Worm (Caenorhabditis elegans) whole organism, late embryonic: ENCODE measurements around the gene bgnt-1.1.
A peak's percentile ranks its signal among the peaks of the same experiment; 100 is the strongest.

Experiments used
- C08G9.2 ChIP-seq: sonication (generic microtip); optimal IDR thresholded peaks from 2 replicates; lab custom pipeline; 2016; ENCODE audit warnings: mild to moderate bottlenecking, missing genetic modification characterization, moderate library complexity, missing compliant biosample characterization
- T23F11.4 ChIP-seq: fragments of 200-800 bp; sonication (Bioruptor generic); optimal IDR thresholded peaks from 2 replicates; lab custom pipeline; 2018; ENCODE audit warnings: mild to moderate bottlenecking, missing genetic modification characterization, missing compliant biosample characterization
- Y22D7AL.16 ChIP-seq: sonication (generic microtip); optimal IDR thresholded peaks from 2 replicates; lab custom pipeline; 2016; ENCODE audit warnings: missing genetic modification characterization, missing compliant biosample characterization
- ahr-1 ChIP-seq: sonication (generic microtip); optimal IDR thresholded peaks from 2 replicates; lab custom pipeline; 2016; ENCODE audit warnings: missing genetic modification characterization, missing compliant biosample characterization
- ceh-2 ChIP-seq: sonication (generic microtip); optimal IDR thresholded peaks from 2 replicates; lab custom pipeline; 2016; ENCODE audit warnings: missing genotype, missing genetic modification characterization, missing compliant biosample characterization
- ceh-22 ChIP-seq: sonication (generic microtip); optimal IDR thresholded peaks from 2 replicates; lab custom pipeline; 2017; ENCODE audit warnings: missing biosample characterization, missing genetic modification characterization
- ceh-30 ChIP-seq: fragments of 150-350 bp; optimal IDR thresholded peaks from 2 replicates; lab custom pipeline; 2014; ENCODE audit warnings: missing biosample characterization, missing genetic modification characterization
- ceh-31 ChIP-seq: sonication (generic microtip); optimal IDR thresholded peaks from 2 replicates; lab custom pipeline; 2016; ENCODE audit warnings: missing genetic modification characterization, missing compliant biosample characterization
- ceh-34 ChIP-seq: sonication (generic microtip); optimal IDR thresholded peaks from 2 replicates; lab custom pipeline; 2016; ENCODE audit warnings: mild to moderate bottlenecking, missing genetic modification characterization, missing compliant biosample characterization
- ceh-45 ChIP-seq: fragments of 200-800 bp; sonication (Bioruptor generic); IDR thresholded peaks from 2 replicates; pipeline ENCODE4 v1.3.6; 2022; ENCODE audit warnings: missing genetic modification reagents, missing genetic modification characterization, missing compliant biosample characterization
- ceh-9 ChIP-seq: sonication (generic microtip); optimal IDR thresholded peaks from 2 replicates; lab custom pipeline; 2016; ENCODE audit warnings: mild to moderate bottlenecking, missing genetic modification characterization, inconsistent platforms, missing compliant biosample characterization
- che-1 ChIP-seq: sonication (generic microtip); optimal IDR thresholded peaks from 2 replicates; lab custom pipeline; 2016; ENCODE audit warnings: mild to moderate bottlenecking, missing genetic modification characterization, missing compliant biosample characterization
- dve-1 ChIP-seq: sonication (generic microtip); optimal IDR thresholded peaks from 2 replicates; lab custom pipeline; 2017; ENCODE audit warnings: antibody characterized with exemption, mild to moderate bottlenecking, missing genetic modification characterization, missing compliant biosample characterization
- elt-2 ChIP-seq: sonication (generic microtip); optimal IDR thresholded peaks from 2 replicates; lab custom pipeline; 2016; ENCODE audit warnings: missing genetic modification reagents, missing genetic modification characterization, missing compliant biosample characterization
- elt-4 ChIP-seq: sonication (generic microtip); optimal IDR thresholded peaks from 2 replicates; lab custom pipeline; 2016; ENCODE audit warnings: missing genetic modification characterization, missing compliant biosample characterization
- ets-4 ChIP-seq: sonication (generic microtip); optimal IDR thresholded peaks from 2 replicates; lab custom pipeline; 2016; ENCODE audit warnings: missing genetic modification characterization, missing compliant biosample characterization
- fkh-10 ChIP-seq: fragments of 150-350 bp; optimal IDR thresholded peaks from 2 replicates; lab custom pipeline; 2014; ENCODE audit warnings: missing biosample characterization, missing genetic modification reagents, missing genetic modification characterization
- hlh-13 ChIP-seq: fragments of 200-800 bp; sonication (Bioruptor generic); optimal IDR thresholded peaks from 2 replicates; lab custom pipeline; 2018; ENCODE audit warnings: mild to moderate bottlenecking, missing genetic modification characterization, missing compliant biosample characterization
- hlh-15 ChIP-seq: sonication (generic microtip); optimal IDR thresholded peaks from 2 replicates; lab custom pipeline; 2016; ENCODE audit warnings: missing genetic modification characterization, missing compliant biosample characterization
- lim-6 ChIP-seq: sonication (generic microtip); optimal IDR thresholded peaks from 2 replicates; lab custom pipeline; 2016; ENCODE audit warnings: missing genetic modification characterization, missing compliant biosample characterization
- lin-11 ChIP-seq: fragments of 200-800 bp; sonication (Bioruptor generic); optimal IDR thresholded peaks from 2 replicates; lab custom pipeline; 2018; ENCODE audit warnings: mild to moderate bottlenecking, missing genetic modification characterization, missing compliant biosample characterization
- mec-3 ChIP-seq: sonication (generic microtip); optimal IDR thresholded peaks from 2 replicates; lab custom pipeline; 2016; ENCODE audit warnings: borderline replicate concordance, missing genetic modification characterization, missing compliant biosample characterization
- nfya-1 ChIP-seq: sonication (generic microtip); optimal IDR thresholded peaks from 2 replicates; lab custom pipeline; 2017; ENCODE audit warnings: missing genetic modification characterization, mild to moderate bottlenecking, missing compliant biosample characterization, antibody characterized with exemption, moderate library complexity
- nhr-11 ChIP-seq: fragments of 150-350 bp; optimal IDR thresholded peaks from 2 replicates; lab custom pipeline; 2014; ENCODE audit warnings: missing biosample characterization, missing genetic modification characterization
- odd-2 ChIP-seq: sonication (generic microtip); optimal IDR thresholded peaks from 2 replicates; lab custom pipeline; 2017; ENCODE audit warnings: antibody characterized with exemption, mild to moderate bottlenecking, missing genetic modification characterization, missing compliant biosample characterization
- pat-9 ChIP-seq: fragments of 200-800 bp; sonication (Bioruptor generic); optimal IDR thresholded peaks from 2 replicates; lab custom pipeline; 2018; ENCODE audit warnings: mild to moderate bottlenecking, missing genetic modification characterization, moderate library complexity, missing compliant biosample characterization
- pax-1 ChIP-seq: fragments of 150-350 bp; optimal IDR thresholded peaks from 2 replicates; lab custom pipeline; 2014; ENCODE audit warnings: missing biosample characterization, missing genetic modification characterization
- pha-4 ChIP-seq: fragments of 150-350 bp; optimal IDR thresholded peaks from 2 replicates; lab custom pipeline; 2018; ENCODE audit warnings: missing biosample characterization, missing genetic modification reagents, missing genetic modification characterization
- rnt-1 ChIP-seq: sonication (generic microtip); optimal IDR thresholded peaks from 2 replicates; lab custom pipeline; 2016; ENCODE audit warnings: missing genetic modification characterization, missing compliant biosample characterization
- sdc-2 ChIP-seq: sonication (generic microtip); optimal IDR thresholded peaks from 2 replicates; lab custom pipeline; 2016; ENCODE audit warnings: missing genotype, missing genetic modification characterization, missing compliant biosample characterization
- sox-2 ChIP-seq: fragments of 200-800 bp; sonication (Bioruptor generic); IDR thresholded peaks from 2 replicates; pipeline ENCODE4 v1.3.6; 2022; ENCODE audit warnings: missing genetic modification reagents, missing genetic modification characterization, missing compliant biosample characterization
- syd-9 ChIP-seq: sonication (generic microtip); optimal IDR thresholded peaks from 2 replicates; lab custom pipeline; 2016; ENCODE audit warnings: mild to moderate bottlenecking, missing genetic modification characterization, moderate library complexity, missing compliant biosample characterization
- tbx-2 ChIP-seq: sonication (generic microtip); optimal IDR thresholded peaks from 2 replicates; lab custom pipeline; 2016; ENCODE audit warnings: missing genetic modification characterization, missing compliant biosample characterization
- tbx-7 ChIP-seq: sonication (generic microtip); optimal IDR thresholded peaks from 2 replicates; lab custom pipeline; 2016; ENCODE audit warnings: missing genotype, missing genetic modification characterization, missing compliant biosample characterization
- unc-3 ChIP-seq, 2 experiments: fragments of 200-800 bp in 1 of 2; sonication (Bioruptor generic) in 1 of 2; sonication (generic microtip) in 1 of 2; conservative IDR thresholded peaks in 1 of 2; optimal IDR thresholded peaks in 1 of 2; 2 replicates each; pipeline versions ENCODE4 v1.3.6 to Lab custom; 2016 to 2022; ENCODE audit warnings: missing compliant biosample characterization in 2 of 2, missing genetic modification characterization in 2 of 2, missing genetic modification reagents in 1 of 2
- unc-42 ChIP-seq: sonication (generic microtip); optimal IDR thresholded peaks from 2 replicates; lab custom pipeline; 2016; ENCODE audit warnings: missing genotype, missing genetic modification characterization, missing compliant biosample characterization
- unc-55 ChIP-seq: sonication (generic microtip); optimal IDR thresholded peaks from 2 replicates; lab custom pipeline; 2017; ENCODE audit warnings: missing biosample characterization, missing genetic modification reagents, missing genetic modification characterization
- unc-86 ChIP-seq: sonication (generic microtip); optimal IDR thresholded peaks from 2 replicates; lab custom pipeline; 2016; ENCODE audit warnings: missing genetic modification characterization, missing compliant biosample characterization
- ztf-16 ChIP-seq: sonication (generic microtip); optimal IDR thresholded peaks from 2 replicates; lab custom pipeline; 2017; ENCODE audit warnings: missing genetic modification characterization, missing compliant biosample characterization

bgnt-1.1 gene

DNA sequence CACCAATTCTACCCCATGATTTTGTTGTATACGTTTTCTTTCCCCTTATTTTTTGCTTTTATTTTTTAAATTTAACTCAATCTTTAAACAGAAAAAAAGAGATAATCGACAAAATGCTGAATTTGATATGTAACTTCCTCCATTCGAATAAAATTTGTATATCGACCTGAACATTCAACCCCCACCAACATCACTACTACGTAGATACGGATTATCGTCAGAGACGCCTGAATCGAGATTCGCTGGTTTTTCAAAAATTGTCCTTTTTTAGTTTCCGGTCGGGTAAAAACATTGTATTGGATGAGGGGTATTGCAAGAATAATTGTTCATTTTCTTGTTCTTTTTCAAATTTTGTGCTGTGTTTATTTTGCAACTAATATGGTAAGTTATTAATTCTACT lies at the start of gene bgnt-1.1:
Gene bgnt-1.1, plus strand, starts transcription at position 301 of the 400 bp plus-strand sequence.
- TF ChIP-seq ceh-9 (tag; lab: Kevin White, UChicago) (no peak), ceh-30 (tag; lab: Kevin White, UChicago) (no peak), mec-3 (tag; lab: Kevin White, UChicago) (no peak), tbx-2 (no peak), rnt-1 (no peak), unc-86 (tag; lab: Kevin White, UChicago) (no peak), pat-9 (tag; lab: Kevin White, UChicago) (no peak), ceh-2 (tag; lab: Kevin White, UChicago) (no peak), elt-4 (tag; lab: Kevin White, UChicago) (no peak), hlh-15 (tag; lab: Kevin White, UChicago) (no peak), T23F11.4 (GFP tag; lab: Kevin White, UChicago) (no peak), lim-6 (tag; lab: Kevin White, UChicago) (no peak), pax-1 (tag; lab: Kevin White, UChicago) (no peak), Y22D7AL.16 (no peak), ceh-22 (tag; lab: Kevin White, UChicago) (no peak), tbx-7 (tag; lab: Kevin White, UChicago) (no peak), unc-3 (GFP tag; conservative IDR thresholded peaks at IDR 0.05; lab: Robert Waterston, UW) (no peak), unc-3 (tag; optimal IDR thresholded peaks at IDR 0.05; lab: Kevin White, UChicago) (no peak), sox-2 (no peak), sdc-2 (tag; lab: Kevin White, UChicago) (no peak)

DNA sequence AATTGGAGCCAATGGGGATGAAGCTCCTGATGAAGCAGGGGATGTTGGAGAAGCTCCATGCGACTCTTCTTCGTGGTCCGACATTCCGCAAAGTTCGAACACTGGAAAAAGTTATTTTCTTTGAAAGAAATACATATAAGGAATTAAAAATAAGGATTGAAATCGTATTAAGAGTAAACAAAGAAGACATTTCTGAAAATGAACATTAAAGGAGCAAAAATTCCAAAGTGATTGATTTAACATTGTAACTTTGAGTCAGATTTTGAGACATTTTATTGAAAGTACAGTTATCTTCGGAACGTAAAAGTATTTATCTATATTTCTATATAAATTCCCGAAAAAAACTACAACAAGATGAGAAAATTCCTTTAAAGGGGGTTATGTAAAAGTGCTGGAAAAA lies 48.0 kb upstream of the bgnt-1.1 start, which contains the start of gene F13B12.1:
Gene F13B12.1, minus strand, starts transcription at position 101 of the 400 bp plus-strand sequence.
- TF ChIP-seq hlh-15 (tag; lab: Kevin White, UChicago) (no peak), unc-55 (GFP tag; lab: Kevin White, UChicago) (no peak), ceh-2 (tag; lab: Kevin White, UChicago) (no peak), ztf-16 (no peak), dve-1 (tag; lab: Kevin White, UChicago) (no peak), C08G9.2 (tag; lab: Kevin White, UChicago) (no peak), nhr-11 (tag; lab: Kevin White, UChicago) (no peak), che-1 (tag; lab: Kevin White, UChicago) (no peak), pat-9 (tag; lab: Kevin White, UChicago) (no peak), hlh-13 (GFP tag; lab: Kevin White, UChicago) (no peak), lin-11 (tag; lab: Kevin White, UChicago) (no peak), unc-42 (tag; lab: Kevin White, UChicago) (no peak), tbx-7 (tag; lab: Kevin White, UChicago) (no peak)

DNA sequence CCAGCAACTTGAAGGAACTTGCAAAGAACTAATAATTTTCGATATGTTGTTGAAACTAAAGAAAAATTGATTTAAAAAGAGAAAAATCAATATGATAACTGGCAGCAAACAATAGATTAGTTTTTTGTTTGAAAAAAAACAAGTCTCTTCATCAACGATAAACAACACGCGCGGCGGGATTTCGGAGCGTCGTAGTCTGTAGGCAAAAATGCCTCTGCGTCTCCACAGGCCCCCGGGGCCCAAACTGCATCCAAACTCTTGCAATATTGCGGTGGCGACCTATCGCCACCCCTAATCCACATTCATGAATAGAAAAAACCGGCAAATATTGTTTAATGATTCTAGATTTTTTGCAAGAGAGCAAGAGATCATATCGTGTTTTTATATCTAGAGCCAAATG lies 47.4 kb upstream of the bgnt-1.1 start:
- no peak for TF ChIP-seq ceh-22 (tag; lab: Kevin White, UChicago)
- peak; percentile 55 for TF ChIP-seq elt-2 (tag; lab: Kevin White, UChicago)
- TF ChIP-seq ceh-45 (GFP tag; lab: Robert Waterston, UW): no peak
- TF ChIP-seq mec-3 (tag; lab: Kevin White, UChicago): no peak
- peak; percentile 51 for TF ChIP-seq nfya-1 (tag; lab: Kevin White, UChicago)

DNA sequence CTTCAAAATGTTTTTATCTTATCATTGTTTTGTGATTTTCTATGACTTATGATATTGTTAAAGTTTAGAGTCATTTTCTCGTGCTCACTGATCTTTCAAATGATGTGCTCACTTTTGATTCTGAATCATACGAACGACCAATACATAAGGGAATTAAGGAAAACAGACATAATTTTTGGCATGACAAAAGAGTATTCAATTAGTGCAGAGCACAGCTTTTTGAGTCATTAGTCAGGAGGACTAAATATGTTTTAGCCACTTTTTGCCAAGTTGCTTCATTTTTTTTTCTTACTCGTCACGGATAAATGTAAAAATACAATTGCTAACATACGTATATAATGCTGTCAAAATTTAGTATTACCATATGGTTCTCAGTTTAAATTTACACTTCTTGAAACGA lies 43.4 kb upstream of the bgnt-1.1 start, which contains the start of gene F13B12.2:
Gene F13B12.2, minus strand, starts transcription at position 2 of the 400 bp plus-strand sequence.
- no peak for TF ChIP-seq ztf-16
- TF ChIP-seq elt-4 (tag; lab: Kevin White, UChicago): no peak
- TF ChIP-seq unc-86 (tag; lab: Kevin White, UChicago): no peak
- no peak for TF ChIP-seq rnt-1
- no peak for TF ChIP-seq fkh-10 (GFP tag; lab: Kevin White, UChicago)
- no peak for TF ChIP-seq ceh-34 (tag; lab: Kevin White, UChicago)
- TF ChIP-seq che-1 (tag; lab: Kevin White, UChicago): no peak
- no peak for TF ChIP-seq pha-4 (tag; lab: Kevin White, UChicago)
- TF ChIP-seq ceh-31 (tag; lab: Kevin White, UChicago): no peak
- no peak for TF ChIP-seq ets-4 (tag; lab: Kevin White, UChicago)
- no peak for TF ChIP-seq syd-9 (tag; lab: Kevin White, UChicago)
- TF ChIP-seq ceh-2 (tag; lab: Kevin White, UChicago): no peak
- no peak for TF ChIP-seq ahr-1
- no peak for TF ChIP-seq sox-2
- TF ChIP-seq tbx-7 (tag; lab: Kevin White, UChicago): no peak
- TF ChIP-seq odd-2 (tag; lab: Kevin White, UChicago): no peak
- TF ChIP-seq hlh-13 (GFP tag; lab: Kevin White, UChicago): no peak
- TF ChIP-seq T23F11.4 (GFP tag; lab: Kevin White, UChicago): no peak
- no peak for TF ChIP-seq tbx-2
- no peak for TF ChIP-seq C08G9.2 (tag; lab: Kevin White, UChicago)
